Fruit fly (Drosophila melanogaster): ENCODE measurements around the gene S-Lap2.

The S-Lap2 gene

DNA sequence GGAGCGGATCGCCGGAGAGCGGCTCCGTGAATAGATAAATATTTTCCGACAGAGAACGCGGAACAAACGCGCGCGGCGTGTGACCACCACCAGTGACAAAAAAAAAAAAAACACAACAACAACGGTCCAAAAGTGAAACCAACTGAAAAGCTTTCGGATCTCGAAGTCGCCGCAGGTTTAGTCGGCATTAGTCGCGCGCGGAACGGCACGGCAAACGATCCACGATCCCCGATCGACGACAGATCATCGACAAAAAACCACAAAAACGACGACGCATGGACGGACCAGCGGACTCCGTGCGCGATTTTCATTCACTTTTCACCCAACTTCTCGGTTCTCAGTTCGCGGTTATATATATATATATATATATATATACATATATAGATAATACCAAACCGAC, 41.2 kb upstream of the S-Lap2 start (continued):
- no peak for TF ChIP-seq CG32767 (GFP tag; IDR thresholded peaks at IDR 0.05)
- TF ChIP-seq CG31224 (GFP tag; IDR thresholded peaks at IDR 0.05) = 0 out of 2 replicates have a peak, but pooled peaks have one; percentile 6
- TF ChIP-seq CG2120 (GFP tag; optimal IDR thresholded peaks at IDR 0.05) = no peak
- TF ChIP-seq sug (tag; optimal IDR thresholded peaks at IDR 0.05) = peak; percentile 16
- TF ChIP-seq Hmr (GFP tag; optimal IDR thresholded peaks at IDR 0.05) = peak; percentile 6
- TF ChIP-seq CG13624 (GFP tag; optimal IDR thresholded peaks at IDR 0.05) = no peak
- no peak for TF ChIP-seq CG3281 (GFP tag; optimal IDR thresholded peaks at IDR 0.05)
- peak; percentile 15 for TF ChIP-seq sqz (GFP tag; optimal IDR thresholded peaks at IDR 0.05)
- peak; percentile 33 for TF ChIP-seq sd (tag; optimal IDR thresholded peaks at IDR 0.05)
- TF ChIP-seq CG4404 (GFP tag; IDR thresholded peaks at IDR 0.05) = no peak
- TF ChIP-seq Usf (GFP tag; optimal IDR thresholded peaks at IDR 0.05) = no peak
- 0 out of 2 replicates have a peak, but pooled peaks have one; percentile 38 for TF ChIP-seq Rfx (GFP tag; IDR thresholded peaks at IDR 0.05)
- TF ChIP-seq CG11247 (GFP tag; IDR thresholded peaks at IDR 0.05) = no peak
- TF ChIP-seq CG2678 (tag; optimal IDR thresholded peaks at IDR 0.05) = no peak
- TF ChIP-seq CG17612 (GFP tag; IDR thresholded peaks at IDR 0.05) = no peak
- no peak for TF ChIP-seq usp (GFP tag; optimal IDR thresholded peaks at IDR 0.05)
- no peak for TF ChIP-seq CG11560 (tag; IDR thresholded peaks at IDR 0.05)
- no peak for TF ChIP-seq Sin3A (optimal IDR thresholded peaks at IDR 0.05)
- no peak for TF ChIP-seq repo (GFP tag; optimal IDR thresholded peaks at IDR 0.05)
- no peak for TF ChIP-seq Hsf (GFP tag; optimal IDR thresholded peaks at IDR 0.05)
- peak; percentile 66; the same call in 2 of the 4 replicates for TF ChIP-seq chinmo (GFP tag; IDR thresholded peaks at IDR 0.05; ENCODE audit: partially characterized antibody)
- no peak for TF ChIP-seq CG16815 (GFP tag; optimal IDR thresholded peaks at IDR 0.05)
- TF ChIP-seq CG5245 (GFP tag; optimal IDR thresholded peaks at IDR 0.05) = no peak
- peak; percentile 16 for TF ChIP-seq CG13894 (tag; optimal IDR thresholded peaks at IDR 0.05)
- TF ChIP-seq Adf1 (GFP tag; IDR thresholded peaks at IDR 0.05) = peak; percentile 56; the same call in 1 of the 2 replicates
- TF ChIP-seq Med (GFP tag) = peak; percentile 62
- TF ChIP-seq amos (GFP tag; IDR thresholded peaks at IDR 0.05; ENCODE audit: partially characterized antibody) = peak; percentile 22; the same call in 1 of the 2 replicates
- TF ChIP-seq CG3065 (GFP tag; optimal IDR thresholded peaks at IDR 0.05) = no peak
- peak; percentile 30 for TF ChIP-seq Jarid2 (GFP tag; optimal IDR thresholded peaks at IDR 0.05)
- TF ChIP-seq gcm2 (GFP tag; optimal IDR thresholded peaks at IDR 0.05) = no peak
- TF ChIP-seq CG6854 (GFP tag; optimal IDR thresholded peaks at IDR 0.05) = no peak
- TF ChIP-seq Antp (GFP tag; optimal IDR thresholded peaks at IDR 0.05) = no peak
- TF ChIP-seq ci (GFP tag; IDR thresholded peaks at IDR 0.05) = 0 out of 3 replicates have a peak, but pooled peaks have one; percentile 36
- no peak for TF ChIP-seq CG1603 (tag; optimal IDR thresholded peaks at IDR 0.05)
- TF ChIP-seq CG9876 (GFP tag; optimal IDR thresholded peaks at IDR 0.05) = no peak
- no peak for TF ChIP-seq Sox100B (GFP tag; optimal IDR thresholded peaks at IDR 0.05)
- TF ChIP-seq unpg (GFP tag; optimal IDR thresholded peaks at IDR 0.05) = no peak
- no peak for TF ChIP-seq hkb (optimal IDR thresholded peaks at IDR 0.05)
- 0 out of 2 replicates have a peak, but pooled peaks have one; percentile 25 for TF ChIP-seq hkb (GFP tag; IDR thresholded peaks at IDR 0.05)
- TF ChIP-seq Hey (tag; optimal IDR thresholded peaks at IDR 0.05) = peak; percentile 10
- no peak for TF ChIP-seq tap (tag; optimal IDR thresholded peaks at IDR 0.05)
- no peak for TF ChIP-seq CG10979 (tag; optimal IDR thresholded peaks at IDR 0.05)
- no peak for TF ChIP-seq D19A (tag; optimal IDR thresholded peaks at IDR 0.05)
- TF ChIP-seq Mad (GFP tag; optimal IDR thresholded peaks at IDR 0.05) = no peak
- no peak for TF ChIP-seq dysf (GFP tag; IDR thresholded peaks at IDR 0.05)
